Worm (Caenorhabditis elegans) whole organism, young adult: ENCODE measurements around the gene lmd-3.

Experiments used
- B0035.1 ChIP-seq: sonication (generic microtip); optimal IDR thresholded peaks from 2 replicates; lab custom pipeline; 2016; ENCODE audit warnings: missing genetic modification characterization, mild to moderate bottlenecking, missing compliant biosample characterization, missing genotype, missing genetic modification reagents
- B0336.3 ChIP-seq: fragments of 200-800 bp; sonication (Bioruptor generic); IDR thresholded peaks from 2 replicates; pipeline ENCODE4 v1.3.6; 2022; ENCODE audit warnings: missing genetic modification characterization, missing compliant biosample characterization
- C06A6.2 ChIP-seq: fragments of 200-800 bp; sonication (Bioruptor generic); conservative IDR thresholded peaks from 2 replicates; pipeline ENCODE4 v1.3.6; 2022; ENCODE audit warnings: missing genetic modification characterization, missing compliant biosample characterization
- F22D6.2 ChIP-seq: sonication (generic microtip); optimal IDR thresholded peaks from 2 replicates; lab custom pipeline; 2016; ENCODE audit warnings: mild to moderate bottlenecking, missing genetic modification characterization, missing compliant biosample characterization
- F23B12.7 ChIP-seq: sonication (generic microtip); optimal IDR thresholded peaks from 2 replicates; lab custom pipeline; 2017; ENCODE audit warnings: missing genetic modification characterization, mild to moderate bottlenecking, missing compliant biosample characterization, antibody characterized with exemption, moderate library complexity; ENCODE audit not compliant: insufficient read depth
- F33H1.4 ChIP-seq: fragments of 200-800 bp; sonication (Bioruptor generic); IDR thresholded peaks from 2 replicates; pipeline ENCODE4 v1.3.6; 2022; ENCODE audit warnings: missing genetic modification reagents, missing genetic modification characterization, missing compliant biosample characterization
- F52B5.7 ChIP-seq: sonication (generic microtip); optimal IDR thresholded peaks from 2 replicates; lab custom pipeline; 2016; ENCODE audit warnings: mild to moderate bottlenecking, missing genetic modification characterization, missing compliant biosample characterization
- F55B11.4 ChIP-seq: sonication (generic microtip); optimal IDR thresholded peaks from 2 replicates; lab custom pipeline; 2016; ENCODE audit warnings: missing compliant biosample characterization, missing genetic modification characterization, borderline replicate concordance; ENCODE audit not compliant: insufficient read depth
- F57A8.1 ChIP-seq: fragments of 200-800 bp; sonication (Bioruptor generic); optimal IDR thresholded peaks from 2 replicates; lab custom pipeline; 2018; ENCODE audit warnings: mild to moderate bottlenecking, missing genetic modification characterization, moderate library complexity, missing compliant biosample characterization
- K12H6.12 ChIP-seq: fragments of 200-800 bp; sonication (Bioruptor generic); optimal IDR thresholded peaks from 2 replicates; lab custom pipeline; 2018; ENCODE audit warnings: mild to moderate bottlenecking, missing genetic modification characterization, missing compliant biosample characterization
- Y79H2A.3 ChIP-seq: fragments of 200-800 bp; sonication (Bioruptor generic); conservative IDR thresholded peaks from 2 replicates; pipeline ENCODE4 v1.3.6; 2022; ENCODE audit warnings: missing genetic modification reagents, missing genetic modification characterization, missing compliant biosample characterization
- akir-1 ChIP-seq: fragments of 200-800 bp; sonication (Bioruptor generic); optimal IDR thresholded peaks from 2 replicates; lab custom pipeline; 2018; ENCODE audit warnings: mild to moderate bottlenecking, missing genetic modification characterization, moderate library complexity, missing compliant biosample characterization
- aptf-2 ChIP-seq: fragments of 200-800 bp; sonication (Bioruptor generic); conservative IDR thresholded peaks from 2 replicates; pipeline ENCODE4 v1.3.6; 2022; ENCODE audit warnings: missing genetic modification reagents, missing genetic modification characterization, missing compliant biosample characterization
- atf-7 ChIP-seq: sonication (generic microtip); optimal IDR thresholded peaks from 2 replicates; lab custom pipeline; 2017; ENCODE audit warnings: mild to moderate bottlenecking, missing genetic modification characterization, missing compliant biosample characterization
- ccch-3 ChIP-seq: fragments of 200-800 bp; sonication (Bioruptor generic); optimal IDR thresholded peaks from 2 replicates; lab custom pipeline; 2018; ENCODE audit warnings: mild to moderate bottlenecking, missing genetic modification characterization, missing compliant biosample characterization
- ceh-27 ChIP-seq: fragments of 200-800 bp; sonication (Bioruptor generic); optimal IDR thresholded peaks from 2 replicates; lab custom pipeline; 2018; ENCODE audit warnings: mild to moderate bottlenecking, missing genetic modification characterization, moderate library complexity, missing compliant biosample characterization
- die-1 ChIP-seq: sonication (generic microtip); optimal IDR thresholded peaks from 2 replicates; lab custom pipeline; 2016; ENCODE audit warnings: missing genotype, mild to moderate bottlenecking, missing genetic modification characterization, missing compliant biosample characterization
- dpl-1 ChIP-seq: fragments of 150-350 bp; optimal IDR thresholded peaks from 2 replicates; lab custom pipeline; 2014; ENCODE audit warnings: missing biosample characterization, missing genetic modification reagents, missing genetic modification characterization
- egl-18 ChIP-seq: fragments of 200-800 bp; sonication (Bioruptor generic); IDR thresholded peaks from 2 replicates; pipeline ENCODE4 v1.3.6; 2022; ENCODE audit warnings: missing genetic modification reagents, missing genetic modification characterization, missing compliant biosample characterization
- egrh-3 ChIP-seq: fragments of 200-800 bp; sonication (Bioruptor generic); IDR thresholded peaks from 2 replicates; pipeline ENCODE4 v1.3.6; 2022; ENCODE audit warnings: missing genetic modification reagents, missing genetic modification characterization, missing compliant biosample characterization
- him-1 ChIP-seq: sonication (generic microtip); optimal IDR thresholded peaks from 2 replicates; lab custom pipeline; 2016; ENCODE audit warnings: missing genotype, missing genetic modification reagents, missing genetic modification characterization, missing compliant biosample characterization
- hmg-1.2 ChIP-seq: fragments of 200-800 bp; sonication (Bioruptor generic); IDR thresholded peaks from 2 replicates; pipeline ENCODE4 v1.3.6; 2022; ENCODE audit warnings: missing genetic modification reagents, missing genetic modification characterization, missing compliant biosample characterization
- hsf-1 ChIP-seq: fragments of 200-800 bp; sonication (Bioruptor generic); IDR thresholded peaks from 2 replicates; pipeline ENCODE4 v1.3.6; 2022; ENCODE audit warnings: missing genetic modification reagents, missing genetic modification characterization, missing compliant biosample characterization
- lin-54 ChIP-seq: fragments of 200-800 bp; sonication (Bioruptor generic); optimal IDR thresholded peaks from 2 replicates; lab custom pipeline; 2018; ENCODE audit warnings: mild to moderate bottlenecking, missing genetic modification characterization, missing compliant biosample characterization
- lsy-27 ChIP-seq: sonication (generic microtip); optimal IDR thresholded peaks from 2 replicates; lab custom pipeline; 2017; ENCODE audit warnings: missing genetic modification characterization, mild to moderate bottlenecking, missing compliant biosample characterization, antibody characterized with exemption, missing genotype, borderline replicate concordance; ENCODE audit not compliant: insufficient read depth
- madf-3 ChIP-seq: fragments of 200-800 bp; sonication (Bioruptor generic); IDR thresholded peaks from 2 replicates; pipeline ENCODE4 v1.3.6; 2022; ENCODE audit warnings: missing genetic modification reagents, missing genetic modification characterization, missing compliant biosample characterization
- mcd-1 ChIP-seq: fragments of 200-800 bp; sonication (Bioruptor generic); IDR thresholded peaks from 2 replicates; pipeline ENCODE4 v1.3.6; 2022; ENCODE audit warnings: missing genetic modification reagents, missing genetic modification characterization, missing compliant biosample characterization
- mxl-1 ChIP-seq: sonication (generic microtip); optimal IDR thresholded peaks from 2 replicates; lab custom pipeline; 2016; ENCODE audit warnings: missing genetic modification characterization, missing compliant biosample characterization
- nhr-80 ChIP-seq: sonication (generic microtip); optimal IDR thresholded peaks from 2 replicates; lab custom pipeline; 2016; ENCODE audit warnings: missing genetic modification characterization, missing compliant biosample characterization
- repo-1 ChIP-seq: sonication (generic microtip); optimal IDR thresholded peaks from 2 replicates; lab custom pipeline; 2017; ENCODE audit warnings: mild to moderate bottlenecking, missing genetic modification characterization, missing compliant biosample characterization
- rpc-1 ChIP-seq, 2 experiments: fragments of 150-350 bp in 1 of 2; sonication (generic microtip) in 1 of 2; optimal IDR thresholded peaks; 2 replicates each; lab custom pipeline; 2014 to 2018; ENCODE audit warnings: missing biosample characterization in 1 of 2, missing genetic modification characterization in 1 of 2, missing genetic modification reagents in 1 of 2, missing genotype in 1 of 2
- zfh-2 ChIP-seq: fragments of 200-800 bp; sonication (Bioruptor generic); conservative IDR thresholded peaks from 2 replicates; pipeline ENCODE4 v1.3.6; 2022; ENCODE audit warnings: missing genetic modification reagents, missing genetic modification characterization, missing compliant biosample characterization
- ztf-18 ChIP-seq: sonication (generic microtip); optimal IDR thresholded peaks from 2 replicates; lab custom pipeline; 2016; ENCODE audit warnings: missing genotype, mild to moderate bottlenecking, missing genetic modification characterization, missing compliant biosample characterization
- ztf-28 ChIP-seq: fragments of 200-800 bp; sonication (Bioruptor generic); IDR thresholded peaks from 2 replicates; pipeline ENCODE4 v1.3.6; 2022; ENCODE audit warnings: missing genetic modification reagents, missing genetic modification characterization, missing compliant biosample characterization

The lmd-3 gene

ce11 chrV:8403916-8404315, 40.7 kb downstream of the lmd-3 start:
- TF ChIP-seq mxl-1 (tag; lab: Kevin White, UChicago) (no peak), ztf-18 (no peak), hsf-1 (GFP tag; lab: Robert Waterston, UW) (no peak), madf-3 (no peak), ccch-3 (GFP tag; lab: Kevin White, UChicago) (no peak), him-1 (tag; lab: Kevin White, UChicago) (no peak), Y79H2A.3 (no peak), rpc-1 (optimal IDR thresholded peaks at IDR 0.05; lab: Kevin White, UChicago) (no peak), rpc-1 (tag; optimal IDR thresholded peaks at IDR 0.05; lab: Kevin White, UChicago) (no peak), lsy-27 (tag; lab: Kevin White, UChicago) (no peak)
- TF ChIP-seq, all 124 proteins: peak for 0

- no peak for TF ChIP-seq F23B12.7 (tag; lab: Kevin White, UChicago)
- no peak for TF ChIP-seq F57A8.1 (GFP tag; lab: Kevin White, UChicago)
- TF ChIP-seq hmg-1.2 (GFP tag; lab: Robert Waterston, UW) = peak; percentile 45; the same call in 1 of the 2 replicates
- TF ChIP-seq dpl-1 (GFP tag; lab: Kevin White, UChicago) = no peak
- no peak for TF ChIP-seq akir-1 (GFP tag; lab: Kevin White, UChicago)
- TF ChIP-seq B0035.1 (tag; lab: Kevin White, UChicago) = no peak
- TF ChIP-seq B0336.3 (GFP tag; lab: Robert Waterston, UW) = no peak
- no peak for TF ChIP-seq K12H6.12
- TF ChIP-seq ztf-28 (GFP tag; lab: Robert Waterston, UW) = no peak
- peak; percentile 33 for TF ChIP-seq nhr-80 (tag; lab: Kevin White, UChicago)
- no peak for TF ChIP-seq lin-54 (GFP tag; lab: Kevin White, UChicago)
- TF ChIP-seq F22D6.2 (tag; lab: Kevin White, UChicago) = no peak
Observed at ce11 chrV:8403152-8403551, 41.5 kb downstream of the lmd-3 start.

- TF ChIP-seq mcd-1 (GFP tag; lab: Robert Waterston, UW) (no peak), B0035.1 (tag; lab: Kevin White, UChicago) (no peak), nhr-80 (tag; lab: Kevin White, UChicago) (peak; percentile 83), atf-7 (peak; percentile 14)
Observed at ce11 chrV:8402392-8402791, 42.2 kb downstream of the lmd-3 start, which contains the start of gene F52E1.9. Gene F52E1.9 (minus strand): TSS chrV:8402669.

ce11 chrV:8401267-8401666, 43.3 kb downstream of the lmd-3 start:
- no peak for TF ChIP-seq die-1 (tag; lab: Kevin White, UChicago)
- no peak for TF ChIP-seq F33H1.4
- TF ChIP-seq C06A6.2 (GFP tag; lab: Robert Waterston, UW) = no peak
- no peak for TF ChIP-seq egrh-3 (GFP tag; lab: Robert Waterston, UW)
- no peak for TF ChIP-seq aptf-2
- TF ChIP-seq F52B5.7 (tag; lab: Kevin White, UChicago) = no peak
- TF ChIP-seq F55B11.4 (tag; lab: Kevin White, UChicago) = no peak
- TF ChIP-seq ceh-27 = no peak
- no peak for TF ChIP-seq egl-18 (GFP tag; lab: Robert Waterston, UW)
- no peak for TF ChIP-seq repo-1 (tag; lab: Kevin White, UChicago)
- TF ChIP-seq zfh-2 (GFP tag; lab: Robert Waterston, UW) = no peak
